Worm (Caenorhabditis elegans): Measurements from ENCODE around the gene C01G6.3.
A peak's percentile ranks its signal among the peaks of the same experiment; 100 is the strongest.

Gene C01G6.3

DNA sequence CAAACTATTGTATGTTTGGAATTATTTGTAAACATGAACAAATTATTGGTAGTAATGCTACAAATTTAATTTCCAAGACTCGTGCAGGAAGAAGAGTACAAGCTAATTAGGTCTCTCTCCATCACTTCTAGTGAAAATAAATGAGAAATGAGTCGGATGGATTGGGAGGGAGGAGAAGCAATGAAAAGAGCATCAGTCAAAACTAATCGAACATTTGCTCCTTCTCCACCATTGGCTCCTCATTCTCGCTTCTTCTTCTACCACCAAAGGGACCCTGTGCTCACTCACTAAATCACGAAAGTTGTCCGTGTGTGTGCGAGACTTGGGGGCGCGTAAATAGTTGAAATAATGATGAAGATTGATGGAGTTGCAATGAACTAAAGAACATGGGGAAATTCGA is 37.1 kb downstream of the C01G6.3 start (continued):
- TF ChIP-seq F26F4.8 (GFP tag; conservative IDR thresholded peaks at IDR 0.05) (no peak), daf-16 (GFP tag; optimal IDR thresholded peaks at IDR 0.05) (peak in 1 of 2 experiments; percentile 49), daf-16 (tag; optimal IDR thresholded peaks at IDR 0.05) (no peak), nhr-10 (tag; optimal IDR thresholded peaks at IDR 0.05) (no peak), nhr-237 (tag; optimal IDR thresholded peaks at IDR 0.05) (no peak), ceh-32 (tag; optimal IDR thresholded peaks at IDR 0.05; ENCODE audit: poor library complexity) (no peak), sdz-12 (GFP tag; optimal IDR thresholded peaks at IDR 0.05) (no peak)

DNA sequence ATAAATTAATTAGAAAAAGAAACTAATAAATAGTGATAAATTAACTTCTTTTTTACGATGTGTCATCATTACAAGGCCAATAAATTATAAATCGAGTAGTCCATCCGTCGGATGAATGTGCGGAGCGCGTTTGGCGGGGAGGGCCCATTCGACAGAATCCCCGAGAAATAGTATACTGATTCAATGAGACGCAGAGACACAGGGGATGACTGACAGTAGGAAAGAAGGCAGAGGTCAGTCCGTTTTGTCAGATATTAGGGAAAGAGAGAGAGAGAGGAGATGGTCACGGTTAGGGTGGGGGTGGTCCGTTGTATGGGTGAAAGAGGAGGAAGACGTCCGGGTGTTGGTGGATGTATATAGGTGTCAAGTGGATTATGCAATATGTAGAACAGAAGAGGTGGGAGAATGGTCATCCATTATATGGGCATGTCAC is 38.9 kb downstream of the C01G6.3 start:
- TF ChIP-seq attf-4 (tag; optimal IDR thresholded peaks at IDR 0.05) (no peak), unc-62 (GFP tag; optimal IDR thresholded peaks at IDR 0.05 in 1 of 2) (peak in 1 of 2 experiments; percentile 79), unc-62 (tag; optimal IDR thresholded peaks at IDR 0.05) (no peak)

DNA sequence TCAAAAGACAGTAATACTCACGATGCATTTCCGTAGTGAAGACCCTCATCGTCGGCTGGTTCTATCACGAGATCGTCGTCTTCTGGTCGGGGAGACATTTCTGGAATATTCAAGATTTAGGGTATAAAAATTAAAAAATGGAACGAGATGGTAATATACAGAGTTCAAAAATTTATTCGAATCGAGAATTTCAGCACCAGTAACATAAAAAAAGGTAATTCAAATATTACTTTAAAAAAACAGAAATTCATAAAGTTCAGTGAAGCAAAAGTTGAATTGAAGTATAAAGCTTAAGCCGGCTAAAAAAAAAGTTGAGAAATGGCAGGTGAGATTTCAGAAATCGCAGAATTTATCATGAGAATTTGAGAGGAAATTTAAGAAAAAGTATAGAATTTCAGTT is 40.5 kb downstream of the C01G6.3 start, which contains the start of gene cam-1:
cam-1 (minus strand) TSS at position 101 of the 400 bp plus-strand sequence.
- TF ChIP-seq aha-1 (tag) (peak; percentile 71), dmd-9 (GFP tag; IDR thresholded peaks at IDR 0.05) (no peak), nhr-10 (tag; optimal IDR thresholded peaks at IDR 0.05) (no peak)

DNA sequence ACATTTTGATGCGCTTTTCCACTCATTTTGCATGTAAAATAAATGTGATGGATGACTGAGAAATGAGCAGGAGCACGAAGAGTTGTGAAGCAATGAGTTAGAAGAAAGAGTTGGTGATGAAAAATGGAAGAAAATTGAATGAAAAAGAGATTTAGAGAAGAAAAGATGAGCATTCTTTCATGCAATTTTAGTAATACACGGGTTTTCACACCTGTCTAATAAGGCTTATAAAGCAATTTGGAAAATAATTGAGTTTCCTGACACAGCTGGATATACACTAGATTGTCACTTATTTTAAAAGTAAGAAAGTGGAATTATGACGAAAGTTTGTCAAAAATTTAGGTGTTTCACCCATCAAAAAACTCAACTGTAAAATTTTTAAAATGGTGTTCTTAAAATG is 41.1 kb downstream of the C01G6.3 start:
- TF ChIP-seq unc-39 (tag; optimal IDR thresholded peaks at IDR 0.05): no peak
- TF ChIP-seq nhr-76 (tag; optimal IDR thresholded peaks at IDR 0.05): no peak
- TF ChIP-seq Y48G9A.11 (GFP tag; IDR thresholded peaks at IDR 0.05): no peak
- TF ChIP-seq dmd-8 (GFP tag; IDR thresholded peaks at IDR 0.05): no peak
- TF ChIP-seq tag-97 (GFP tag; IDR thresholded peaks at IDR 0.05): no peak
- TF ChIP-seq mxl-3 (GFP tag; optimal IDR thresholded peaks at IDR 0.05): no peak
- no peak for TF ChIP-seq pqm-1 (tag; optimal IDR thresholded peaks at IDR 0.05)
- TF ChIP-seq spr-1 (tag; optimal IDR thresholded peaks at IDR 0.05): no peak
- TF ChIP-seq set-16 (GFP tag; IDR thresholded peaks at IDR 0.05): no peak
- no peak for TF ChIP-seq mdt-29 (GFP tag; IDR thresholded peaks at IDR 0.05)
- TF ChIP-seq nhr-11 (tag; optimal IDR thresholded peaks at IDR 0.05): no peak
- TF ChIP-seq fos-1 (tag; optimal IDR thresholded peaks at IDR 0.05): no peak
- no peak for TF ChIP-seq lin-1 (GFP tag; IDR thresholded peaks at IDR 0.05)

DNA sequence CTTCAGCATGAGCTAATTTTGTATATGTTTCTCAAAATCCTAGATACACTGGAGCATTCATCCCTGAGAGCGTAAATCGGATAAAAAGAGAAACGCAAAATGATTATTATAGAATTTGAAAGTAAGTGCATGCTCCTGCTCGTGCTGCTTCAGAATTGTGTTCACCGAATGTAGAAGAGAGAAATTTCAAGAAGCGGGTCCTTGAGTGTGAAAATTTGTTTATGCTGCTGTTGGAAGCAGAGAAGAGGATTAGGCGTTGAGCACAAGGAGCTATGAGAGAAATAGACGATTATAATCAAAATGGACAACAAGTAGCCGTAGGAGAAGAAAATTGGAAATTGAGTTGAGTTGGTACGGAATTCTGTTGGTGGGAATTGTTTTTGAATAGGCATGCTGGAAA is 42.0 kb downstream of the C01G6.3 start:
- TF ChIP-seq mxl-2 (GFP tag; conservative IDR thresholded peaks at IDR 0.05) (no peak), fkh-10 (GFP tag; optimal IDR thresholded peaks at IDR 0.05) (peak; percentile 89), ctbp-1 (GFP tag; IDR thresholded peaks at IDR 0.05) (peak; percentile 43; the same call in 1 of the 2 replicates), saeg-2 (GFP tag; IDR thresholded peaks at IDR 0.05) (no peak), duxl-1 (tag; optimal IDR thresholded peaks at IDR 0.05; ENCODE audit: poor library complexity) (no peak), ceh-82 (tag; optimal IDR thresholded peaks at IDR 0.05) (no peak), ces-1 (GFP tag; optimal IDR thresholded peaks at IDR 0.05) (peak; percentile 40), dmd-8 (GFP tag; IDR thresholded peaks at IDR 0.05) (no peak), hif-1 (tag; optimal IDR thresholded peaks at IDR 0.05) (no peak), ceh-20 (GFP tag; IDR thresholded peaks at IDR 0.05) (no peak), nhr-28 (tag; optimal IDR thresholded peaks at IDR 0.05) (no peak), ceh-44 (GFP tag; IDR thresholded peaks at IDR 0.05) (no peak), hlh-11 (tag; optimal IDR thresholded peaks at IDR 0.05) (no peak)
